Worm (Caenorhabditis elegans) whole organism, L4 larva: ENCODE results near the gene F11A5.18.

Experiments used
- F10B5.3 ChIP-seq: sonication (generic microtip); optimal IDR thresholded peaks from 2 replicates; lab custom pipeline; 2016; ENCODE audit warnings: mild to moderate bottlenecking, missing genetic modification characterization, missing compliant biosample characterization
- aha-1 ChIP-seq: fragments of 150-350 bp; peaks from one replicate; lab custom pipeline; 2014; ENCODE audit warnings: missing biosample characterization, missing genetic modification characterization
- ceh-44 ChIP-seq: fragments of 200-800 bp; sonication (Bioruptor generic); IDR thresholded peaks from 2 replicates; pipeline ENCODE4 v1.3.6; 2022; ENCODE audit warnings: missing genetic modification reagents, missing genetic modification characterization, missing compliant biosample characterization
- ceh-82 ChIP-seq: sonication (generic microtip); optimal IDR thresholded peaks from 2 replicates; lab custom pipeline; 2017; ENCODE audit warnings: missing biosample characterization, missing genetic modification characterization
- daf-8 ChIP-seq: fragments of 200-800 bp; sonication (Bioruptor generic); IDR thresholded peaks from 2 replicates; pipeline ENCODE4 v1.3.6; 2022; ENCODE audit warnings: missing genetic modification characterization, missing compliant biosample characterization
- dmd-6 ChIP-seq: fragments of 200-800 bp; sonication (Bioruptor generic); IDR thresholded peaks from 2 replicates; pipeline ENCODE4 v1.3.6; 2022; ENCODE audit warnings: missing genetic modification reagents, missing genetic modification characterization, missing compliant biosample characterization
- dmd-8 ChIP-seq: fragments of 200-800 bp; sonication (Bioruptor generic); IDR thresholded peaks from 2 replicates; pipeline ENCODE4 v1.3.6; 2022; ENCODE audit warnings: missing genetic modification characterization, missing compliant biosample characterization
- duxl-1 ChIP-seq: sonication (generic microtip); optimal IDR thresholded peaks from 2 replicates; lab custom pipeline; 2016; ENCODE audit warnings: mild to moderate bottlenecking, missing genetic modification characterization, moderate library complexity, missing compliant biosample characterization; ENCODE audit not compliant: poor library complexity
- egl-43 ChIP-seq: fragments of 200-800 bp; sonication (Bioruptor generic); IDR thresholded peaks from 2 replicates; pipeline ENCODE4 v1.3.6; 2022; ENCODE audit warnings: missing genetic modification reagents, missing genetic modification characterization, missing compliant biosample characterization
- gei-8 ChIP-seq: fragments of 200-800 bp; sonication (Bioruptor generic); optimal IDR thresholded peaks from 2 replicates; lab custom pipeline; 2018; ENCODE audit warnings: mild to moderate bottlenecking, missing genetic modification characterization, missing compliant biosample characterization
- hlh-11 ChIP-seq: fragments of 200-800 bp; sonication (Bioruptor generic); optimal IDR thresholded peaks from 2 replicates; lab custom pipeline; 2018; ENCODE audit warnings: mild to moderate bottlenecking, missing genetic modification characterization, missing compliant biosample characterization
- hlh-30 ChIP-seq: sonication (generic microtip); optimal IDR thresholded peaks from 2 replicates; lab custom pipeline; 2017; ENCODE audit warnings: antibody characterized with exemption, mild to moderate bottlenecking, missing genetic modification characterization, missing compliant biosample characterization; ENCODE audit not compliant: insufficient read depth
- hmg-1.1 ChIP-seq: fragments of 200-800 bp; sonication (Bioruptor generic); IDR thresholded peaks from 2 replicates; pipeline ENCODE4 v1.3.6; 2022; ENCODE audit warnings: missing genetic modification reagents, missing genetic modification characterization, missing compliant biosample characterization
- lim-7 ChIP-seq: fragments of 200-800 bp; sonication (Bioruptor generic); IDR thresholded peaks from 2 replicates; pipeline ENCODE4 v1.3.6; 2022; ENCODE audit warnings: missing genetic modification characterization, missing compliant biosample characterization
- mdl-1 ChIP-seq, 2 experiments: fragments of 150-350 bp in 1 of 2; sonication (generic microtip) in 1 of 2; optimal IDR thresholded peaks; 2 replicates each; lab custom pipeline; 2014 to 2017; ENCODE audit warnings: missing biosample characterization in 2 of 2, missing genetic modification characterization in 2 of 2
- nhr-11 ChIP-seq: fragments of 150-350 bp; optimal IDR thresholded peaks from 2 replicates; lab custom pipeline; 2014; ENCODE audit warnings: missing biosample characterization, missing genetic modification characterization
- nhr-28 ChIP-seq: fragments of 150-350 bp; optimal IDR thresholded peaks from 2 replicates; lab custom pipeline; 2014; ENCODE audit warnings: missing biosample characterization, missing genetic modification characterization
- nhr-48 ChIP-seq: sonication (generic microtip); optimal IDR thresholded peaks from 2 replicates; lab custom pipeline; 2016; ENCODE audit warnings: mild to moderate bottlenecking, missing genetic modification characterization, missing compliant biosample characterization
- saeg-2 ChIP-seq: fragments of 200-800 bp; sonication (Bioruptor generic); IDR thresholded peaks from 2 replicates; pipeline ENCODE4 v1.3.6; 2022; ENCODE audit warnings: missing genetic modification reagents, missing genetic modification characterization, missing compliant biosample characterization
- set-16 ChIP-seq: fragments of 200-800 bp; sonication (Bioruptor generic); IDR thresholded peaks from 2 replicates; pipeline ENCODE4 v1.3.6; 2022; ENCODE audit warnings: missing genetic modification reagents, missing genetic modification characterization, missing compliant biosample characterization
- tra-1 ChIP-seq: fragments of 200-800 bp; sonication (Bioruptor generic); IDR thresholded peaks from 2 replicates; pipeline ENCODE4 v1.3.6; 2022; ENCODE audit warnings: missing genetic modification reagents, missing genetic modification characterization, missing compliant biosample characterization
- unc-130 ChIP-seq: sonication (generic microtip); optimal IDR thresholded peaks from 2 replicates; lab custom pipeline; 2016; ENCODE audit warnings: missing genetic modification reagents, missing genetic modification characterization, missing compliant biosample characterization
- unc-62 ChIP-seq, 3 experiments: fragments of 150-350 bp in 1 of 3; sonication (generic microtip); optimal IDR thresholded peaks in 2 of 3; peaks in 1 of 3; 1 replicate in 1 of 3; 2 replicates in 2 of 3; lab custom pipeline; 2014 to 2017; ENCODE audit warnings: missing biosample characterization in 3 of 3, missing genetic modification characterization in 3 of 3, missing genetic modification reagents in 3 of 3, missing genotype in 1 of 3
- ztf-11 ChIP-seq: fragments of 150-350 bp; optimal IDR thresholded peaks from 2 replicates; lab custom pipeline; 2014; ENCODE audit warnings: missing biosample characterization, missing genetic modification characterization

Gene F11A5.18

DNA sequence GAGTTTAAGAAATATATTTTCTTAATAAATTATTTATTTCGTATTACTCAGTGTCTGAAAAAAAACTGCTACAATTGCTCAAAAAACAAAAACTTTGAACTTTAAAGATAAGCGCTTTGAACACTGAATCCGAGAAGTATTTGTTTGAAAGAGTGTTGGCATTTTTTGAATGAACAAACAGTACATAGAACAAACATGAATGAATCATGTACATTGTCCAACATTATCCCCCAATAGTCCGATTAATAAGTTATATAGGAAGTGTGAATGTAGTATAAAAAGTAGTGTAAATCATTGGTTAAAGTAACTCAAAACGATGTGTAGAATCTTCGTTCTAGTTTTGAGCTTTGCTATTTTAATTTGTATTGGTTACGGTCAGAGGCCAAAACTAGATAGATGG lies 988 bp upstream of the F11A5.18 start, which contains the start of gene F11A5.17:
Gene F11A5.17 (plus strand): TSS at position 301 of the 400 bp plus-strand sequence.
- TF ChIP-seq duxl-1 (tag; lab: Kevin White, UChicago) = no peak
- peak in 1 of 2 experiments; percentile 15 for TF ChIP-seq unc-62 (GFP tag; optimal IDR thresholded peaks at IDR 0.05 in 1 of 2; lab: Kevin White, UChicago)
- TF ChIP-seq unc-62 (tag; optimal IDR thresholded peaks at IDR 0.05; lab: Kevin White, UChicago) = no peak
- no peak for TF ChIP-seq ceh-82

DNA sequence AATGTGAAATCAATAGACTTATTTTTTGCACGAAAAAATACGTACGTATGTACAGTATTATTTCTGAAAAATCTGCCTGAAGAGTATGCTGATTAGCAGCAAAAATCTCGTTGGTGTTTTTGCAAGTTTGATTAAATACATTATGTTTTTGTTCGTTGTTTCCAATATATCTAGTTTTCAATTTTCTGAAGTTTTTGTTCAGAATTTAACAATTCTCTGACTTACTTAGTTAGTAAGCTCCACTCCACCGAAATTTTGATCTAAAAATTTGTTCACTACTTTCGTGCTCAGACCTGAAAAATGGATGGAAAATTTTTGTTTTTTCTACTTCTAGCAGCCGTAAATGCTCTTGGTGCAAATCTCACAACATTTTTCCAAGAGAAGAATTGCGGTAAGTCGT lies 2.2 kb downstream of the F11A5.18 start, which contains the start of gene irld-26:
Gene irld-26 (plus strand): TSS at position 301 of the 400 bp plus-strand sequence.
- TF ChIP-seq unc-62 (GFP tag; optimal IDR thresholded peaks at IDR 0.05 in 1 of 2; lab: Kevin White, UChicago) (peak in 1 of 2 experiments; percentile 13), unc-62 (tag; optimal IDR thresholded peaks at IDR 0.05; lab: Kevin White, UChicago) (no peak), saeg-2 (GFP tag; lab: Robert Waterston, UW) (no peak)

DNA sequence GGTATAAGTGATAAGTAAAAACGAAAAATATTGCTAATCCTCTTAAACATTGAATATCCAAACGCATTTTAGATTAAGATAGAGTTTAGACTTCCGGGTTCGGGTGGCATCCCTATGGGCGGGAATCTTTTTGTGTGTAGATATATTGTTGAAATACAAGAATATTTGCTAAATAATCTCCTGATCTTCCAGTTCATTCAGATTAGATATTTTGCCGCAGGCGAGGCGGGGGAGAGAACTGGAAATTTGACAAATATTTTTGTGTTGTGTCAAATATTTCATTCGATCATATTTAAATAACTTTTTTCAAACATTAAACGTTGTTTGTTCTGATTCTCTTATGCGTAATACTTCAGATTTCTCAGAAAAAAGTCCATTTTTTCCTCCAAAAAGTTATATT lies 7.1 kb downstream of the F11A5.18 start, which contains the start of gene oac-15:
Gene oac-15 (minus strand): TSS at position 101 of the 400 bp plus-strand sequence.
- TF ChIP-seq hmg-1.1 (GFP tag; lab: Robert Waterston, UW) = no peak
- TF ChIP-seq aha-1 = peak; percentile 80

DNA sequence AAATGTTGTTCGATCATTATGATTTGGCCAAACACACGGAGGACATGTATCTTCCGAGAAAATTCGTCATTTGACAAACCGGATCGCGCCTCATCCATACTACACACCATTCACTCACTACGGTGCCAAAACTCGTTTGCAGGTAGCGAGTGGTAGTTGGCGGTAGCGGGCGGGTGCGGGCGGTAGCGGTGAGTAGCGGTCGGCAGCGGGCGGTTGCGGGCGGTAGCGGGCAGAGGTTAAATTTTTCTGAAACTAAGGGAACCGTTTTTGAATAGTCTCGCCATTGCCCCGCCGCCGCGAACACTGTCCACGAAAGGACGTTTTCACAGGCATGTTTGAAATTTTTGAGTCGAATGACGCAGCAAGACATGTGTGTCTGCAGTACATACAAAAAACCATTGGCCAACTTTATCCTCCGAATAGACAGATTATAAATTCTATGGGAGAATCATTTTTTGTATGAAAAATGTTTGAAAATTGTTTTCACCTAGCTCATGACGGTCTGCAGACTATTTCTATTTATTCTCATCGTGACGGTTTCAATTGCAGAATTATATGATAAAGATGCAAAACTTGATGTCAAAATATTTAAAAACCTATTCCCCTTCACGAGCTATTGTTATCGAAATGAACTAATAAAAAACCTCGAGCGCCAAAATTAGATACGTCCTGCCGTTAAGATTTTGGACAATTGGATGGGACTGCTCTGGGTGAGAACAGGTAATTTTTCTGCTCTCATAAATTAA lies 7.7 kb downstream of the F11A5.18 start, which contains the start of gene F11A5.16:
Gene F11A5.16 (plus strand): TSS at position 696 of the 746 bp plus-strand sequence.
- TF ChIP-seq unc-130 (no peak), set-16 (peak; percentile 63), ztf-11 (no peak), daf-8 (GFP tag; lab: Robert Waterston, UW) (no peak), ceh-44 (no peak)

DNA sequence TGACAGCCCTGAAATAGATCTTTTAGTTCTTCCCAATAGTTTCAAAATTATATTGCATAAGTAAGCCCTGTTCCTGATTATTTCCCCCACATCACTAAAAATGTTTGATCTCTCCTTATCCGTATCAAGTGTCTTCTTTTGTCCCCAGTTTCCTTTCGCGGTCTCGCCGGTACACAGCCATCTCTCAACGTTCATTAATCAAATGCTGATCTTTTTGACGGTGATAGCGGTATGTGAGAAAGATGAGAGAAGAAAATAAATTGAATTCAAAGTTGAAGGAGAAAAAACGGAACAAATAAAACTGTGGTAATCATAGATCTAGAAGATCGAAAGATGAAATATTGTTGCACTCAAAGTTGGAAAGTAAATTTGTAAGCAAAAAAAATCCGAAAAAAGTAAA lies 9.0 kb downstream of the F11A5.18 start:
- no peak for TF ChIP-seq lim-7 (GFP tag; lab: Robert Waterston, UW)
- TF ChIP-seq unc-62 (GFP tag; optimal IDR thresholded peaks at IDR 0.05 in 1 of 2; lab: Kevin White, UChicago) = peak in 1 of 2 experiments; percentile 60
- TF ChIP-seq unc-62 (tag; optimal IDR thresholded peaks at IDR 0.05; lab: Kevin White, UChicago) = no peak
- TF ChIP-seq nhr-28 (tag; lab: Kevin White, UChicago) = peak; percentile 9
- peak; percentile 8 for TF ChIP-seq aha-1

DNA sequence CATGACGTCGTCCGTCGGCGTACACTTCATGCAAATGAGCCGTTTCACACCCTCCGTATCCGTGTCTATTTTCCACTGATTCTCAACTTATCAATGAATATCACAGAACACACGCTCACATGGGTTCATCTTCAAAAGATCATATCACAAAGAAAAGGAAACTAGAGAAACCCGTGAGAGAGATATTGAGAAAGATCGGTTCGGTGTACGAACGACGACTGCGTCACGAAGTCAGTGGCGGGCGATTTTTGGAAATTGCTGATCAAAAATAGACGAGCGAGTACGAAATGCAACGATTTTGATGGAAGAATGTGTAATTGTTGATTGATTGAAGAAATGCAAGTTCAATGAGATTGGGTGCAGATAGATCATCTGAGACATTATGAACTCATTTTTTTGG lies 10.6 kb downstream of the F11A5.18 start:
- TF ChIP-seq dmd-8 (GFP tag; lab: Robert Waterston, UW) (no peak), dmd-6 (GFP tag; lab: Robert Waterston, UW) (peak; percentile 90), hlh-30 (tag; lab: Kevin White, UChicago) (peak; percentile 41), nhr-28 (tag; lab: Kevin White, UChicago) (peak; percentile 70), tra-1 (GFP tag; lab: Robert Waterston, UW) (0 out of 2 replicates have a peak, but pooled peaks have one; percentile 29), nhr-48 (peak; percentile 89), mdl-1 (tag; optimal IDR thresholded peaks at IDR 0.05; lab: Kevin White, UChicago) (peak in 1 of 2 experiments; percentile 63), hlh-11 (tag; lab: Kevin White, UChicago) (peak; percentile 65), nhr-11 (tag; lab: Kevin White, UChicago) (no peak), unc-62 (GFP tag; optimal IDR thresholded peaks at IDR 0.05 in 1 of 2; lab: Kevin White, UChicago) (peak in 1 of 2 experiments; percentile 82), unc-62 (tag; optimal IDR thresholded peaks at IDR 0.05; lab: Kevin White, UChicago) (no peak)
- TF ChIP-seq, all 104 proteins: peak for 8

DNA sequence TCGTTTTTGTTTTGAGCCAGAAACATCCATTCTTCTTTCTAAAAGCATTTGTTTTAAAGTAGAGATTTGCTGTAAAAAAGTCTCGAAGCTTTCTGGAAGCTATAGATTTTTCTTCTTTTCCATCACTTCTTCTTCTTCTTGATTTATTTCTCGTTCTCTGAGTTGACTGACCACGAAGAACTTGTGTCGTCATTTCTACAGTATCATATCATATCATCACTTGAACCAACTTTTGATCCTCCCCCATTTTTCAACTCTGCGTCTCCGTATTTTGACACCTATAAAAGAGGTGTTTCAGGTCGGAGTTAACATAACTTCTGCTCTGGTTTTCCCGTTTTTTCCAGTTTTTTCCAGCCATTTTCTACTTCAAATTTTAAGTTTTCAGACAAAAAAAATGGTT lies 11.8 kb downstream of the F11A5.18 start, which contains the start of gene F11A5.9:
Gene F11A5.9 (plus strand): TSS at position 386 of the 400 bp plus-strand sequence.
- TF ChIP-seq egl-43 (GFP tag; lab: Robert Waterston, UW) (no peak), F10B5.3 (tag; lab: Kevin White, UChicago) (no peak), nhr-28 (tag; lab: Kevin White, UChicago) (peak; percentile 24), mdl-1 (tag; optimal IDR thresholded peaks at IDR 0.05; lab: Kevin White, UChicago) (peak in 1 of 2 experiments; percentile 5), gei-8 (GFP tag; lab: Kevin White, UChicago) (no peak), unc-62 (GFP tag; optimal IDR thresholded peaks at IDR 0.05 in 1 of 2; lab: Kevin White, UChicago) (peak in 1 of 2 experiments; percentile 69), unc-62 (tag; optimal IDR thresholded peaks at IDR 0.05; lab: Kevin White, UChicago) (no peak)
